Worm (Caenorhabditis elegans) whole organism, L4 larva: ENCODE data around the gene dct-15.

Experiments
- T20F7.1 ChIP-seq: fragments of 200-800 bp; sonication (Bioruptor generic); optimal IDR thresholded peaks from 2 replicates; lab custom pipeline; 2018; ENCODE audit warnings: mild to moderate bottlenecking, missing genetic modification characterization, missing compliant biosample characterization
- Y105C5A.15 ChIP-seq: fragments of 200-800 bp; sonication (Bioruptor generic); IDR thresholded peaks from 2 replicates; pipeline ENCODE4 v1.3.6; 2022; ENCODE audit warnings: missing genetic modification characterization, missing compliant biosample characterization
- Y48G9A.11 ChIP-seq: fragments of 200-800 bp; sonication (Bioruptor generic); IDR thresholded peaks from 2 replicates; pipeline ENCODE4 v1.3.6; 2022; ENCODE audit warnings: missing genetic modification reagents, missing genetic modification characterization, missing compliant biosample characterization
- Y75B8A.6 ChIP-seq: fragments of 200-800 bp; sonication (Bioruptor generic); IDR thresholded peaks from 2 replicates; pipeline ENCODE4 v1.3.6; 2022; ENCODE audit warnings: missing genetic modification reagents, missing genetic modification characterization, missing compliant biosample characterization
- ZK337.2 ChIP-seq: fragments of 200-800 bp; sonication (Bioruptor generic); IDR thresholded peaks from 2 replicates; pipeline ENCODE4 v1.3.6; 2022; ENCODE audit warnings: missing genetic modification reagents, missing genetic modification characterization, missing compliant biosample characterization
- ZK546.5 ChIP-seq, 2 experiments: sonication (generic microtip); optimal IDR thresholded peaks; 2 replicates each; lab custom pipeline; 2017; ENCODE audit warnings: missing biosample characterization in 2 of 2, missing genetic modification characterization in 2 of 2
- aha-1 ChIP-seq: fragments of 150-350 bp; peaks from one replicate; lab custom pipeline; 2014; ENCODE audit warnings: missing biosample characterization, missing genetic modification characterization
- arid-1 ChIP-seq: fragments of 200-800 bp; sonication (Bioruptor generic); conservative IDR thresholded peaks from 2 replicates; pipeline ENCODE4 v1.3.6; 2022; ENCODE audit warnings: missing genetic modification reagents, missing genetic modification characterization, missing compliant biosample characterization
- attf-4 ChIP-seq: sonication (generic microtip); optimal IDR thresholded peaks from 3 replicates; lab custom pipeline; 2017; ENCODE audit warnings: missing biosample characterization, missing genetic modification characterization
- ces-1 ChIP-seq: fragments of 150-350 bp; sonication (generic microtip); optimal IDR thresholded peaks from 4 replicates; lab custom pipeline; 2014; ENCODE audit warnings: missing biosample characterization, missing genetic modification reagents, missing genetic modification characterization
- daf-19 ChIP-seq: fragments of 200-800 bp; sonication (Bioruptor generic); conservative IDR thresholded peaks from 2 replicates; pipeline ENCODE4 v1.3.6; 2022; ENCODE audit warnings: missing genetic modification characterization, missing compliant biosample characterization
- daf-8 ChIP-seq: fragments of 200-800 bp; sonication (Bioruptor generic); IDR thresholded peaks from 2 replicates; pipeline ENCODE4 v1.3.6; 2022; ENCODE audit warnings: missing genetic modification characterization, missing compliant biosample characterization
- dmd-6 ChIP-seq: fragments of 200-800 bp; sonication (Bioruptor generic); IDR thresholded peaks from 2 replicates; pipeline ENCODE4 v1.3.6; 2022; ENCODE audit warnings: missing genetic modification reagents, missing genetic modification characterization, missing compliant biosample characterization
- dve-1 ChIP-seq: sonication (generic microtip); optimal IDR thresholded peaks from 2 replicates; lab custom pipeline; 2017; ENCODE audit warnings: antibody characterized with exemption, mild to moderate bottlenecking, missing genetic modification characterization, missing compliant biosample characterization; ENCODE audit not compliant: insufficient read depth
- fos-1 ChIP-seq: fragments of 150-350 bp; optimal IDR thresholded peaks from 2 replicates; lab custom pipeline; 2014; ENCODE audit warnings: missing biosample characterization, missing genetic modification characterization
- hmg-1.1 ChIP-seq: fragments of 200-800 bp; sonication (Bioruptor generic); IDR thresholded peaks from 2 replicates; pipeline ENCODE4 v1.3.6; 2022; ENCODE audit warnings: missing genetic modification reagents, missing genetic modification characterization, missing compliant biosample characterization
- lin-29 ChIP-seq: fragments of 200-800 bp; sonication (Bioruptor generic); IDR thresholded peaks from 2 replicates; pipeline ENCODE4 v1.3.6; 2022; ENCODE audit warnings: missing genetic modification reagents, missing genetic modification characterization, missing compliant biosample characterization
- madf-9 ChIP-seq: fragments of 200-800 bp; sonication (Bioruptor generic); conservative IDR thresholded peaks from 2 replicates; pipeline ENCODE4 v1.3.6; 2022; ENCODE audit warnings: missing genetic modification reagents, missing genetic modification characterization, missing compliant biosample characterization
- mxl-2 ChIP-seq: fragments of 200-800 bp; sonication (Bioruptor generic); conservative IDR thresholded peaks from 2 replicates; pipeline ENCODE4 v1.3.6; 2022; ENCODE audit warnings: missing genetic modification reagents, missing genetic modification characterization, missing compliant biosample characterization
- mxl-3 ChIP-seq: fragments of 200-800 bp; sonication (Bioruptor generic); optimal IDR thresholded peaks from 2 replicates; lab custom pipeline; 2018; ENCODE audit warnings: mild to moderate bottlenecking, missing genetic modification characterization, missing compliant biosample characterization
- nhr-102 ChIP-seq: sonication (generic microtip); optimal IDR thresholded peaks from 2 replicates; lab custom pipeline; 2016; ENCODE audit warnings: mild to moderate bottlenecking, missing genetic modification characterization, moderate library complexity, missing compliant biosample characterization
- nhr-237 ChIP-seq: sonication (generic microtip); optimal IDR thresholded peaks from 2 replicates; lab custom pipeline; 2017; ENCODE audit warnings: missing biosample characterization, missing genetic modification characterization
- nhr-25 ChIP-seq: sonication (generic microtip); optimal IDR thresholded peaks from 2 replicates; lab custom pipeline; 2017; ENCODE audit warnings: missing genetic modification characterization, mild to moderate bottlenecking, missing compliant biosample characterization, antibody characterized with exemption, moderate library complexity, borderline replicate concordance; ENCODE audit not compliant: insufficient read depth
- nhr-28 ChIP-seq: fragments of 150-350 bp; optimal IDR thresholded peaks from 2 replicates; lab custom pipeline; 2014; ENCODE audit warnings: missing biosample characterization, missing genetic modification characterization
- rbr-2 ChIP-seq: sonication (generic microtip); optimal IDR thresholded peaks from 2 replicates; lab custom pipeline; 2016; ENCODE audit warnings: missing genotype, missing genetic modification characterization, missing compliant biosample characterization
- sdz-12 ChIP-seq: fragments of 200-800 bp; sonication (Bioruptor generic); optimal IDR thresholded peaks from 2 replicates; lab custom pipeline; 2018; ENCODE audit warnings: mild to moderate bottlenecking, missing genetic modification characterization, missing compliant biosample characterization
- set-16 ChIP-seq: fragments of 200-800 bp; sonication (Bioruptor generic); IDR thresholded peaks from 2 replicates; pipeline ENCODE4 v1.3.6; 2022; ENCODE audit warnings: missing genetic modification reagents, missing genetic modification characterization, missing compliant biosample characterization
- skn-1 ChIP-seq: fragments of 150-350 bp; optimal IDR thresholded peaks from 2 replicates; lab custom pipeline; 2014; ENCODE audit warnings: missing biosample characterization, missing genetic modification characterization
- spr-1 ChIP-seq: sonication (generic microtip); optimal IDR thresholded peaks from 2 replicates; lab custom pipeline; 2016; ENCODE audit warnings: mild to moderate bottlenecking, missing genetic modification characterization, missing compliant biosample characterization
- unc-130 ChIP-seq: sonication (generic microtip); optimal IDR thresholded peaks from 2 replicates; lab custom pipeline; 2016; ENCODE audit warnings: missing genetic modification reagents, missing genetic modification characterization, missing compliant biosample characterization
- unc-39 ChIP-seq: sonication (generic microtip); optimal IDR thresholded peaks from 2 replicates; lab custom pipeline; 2017; ENCODE audit warnings: missing biosample characterization, missing genetic modification characterization
- unc-62 ChIP-seq, 3 experiments: fragments of 150-350 bp in 1 of 3; sonication (generic microtip); optimal IDR thresholded peaks in 2 of 3; peaks in 1 of 3; 1 replicate in 1 of 3; 2 replicates in 2 of 3; lab custom pipeline; 2014 to 2017; ENCODE audit warnings: missing biosample characterization in 3 of 3, missing genetic modification characterization in 3 of 3, missing genetic modification reagents in 3 of 3, missing genotype in 1 of 3
- zip-11 ChIP-seq: fragments of 200-800 bp; sonication (Bioruptor generic); IDR thresholded peaks from 2 replicates; pipeline ENCODE4 v1.3.6; 2022; ENCODE audit warnings: missing genetic modification characterization, missing compliant biosample characterization
- ztf-7 ChIP-seq: fragments of 150-350 bp; optimal IDR thresholded peaks from 2 replicates; lab custom pipeline; 2014; ENCODE audit warnings: missing biosample characterization, missing genetic modification characterization

The dct-15 gene

DNA sequence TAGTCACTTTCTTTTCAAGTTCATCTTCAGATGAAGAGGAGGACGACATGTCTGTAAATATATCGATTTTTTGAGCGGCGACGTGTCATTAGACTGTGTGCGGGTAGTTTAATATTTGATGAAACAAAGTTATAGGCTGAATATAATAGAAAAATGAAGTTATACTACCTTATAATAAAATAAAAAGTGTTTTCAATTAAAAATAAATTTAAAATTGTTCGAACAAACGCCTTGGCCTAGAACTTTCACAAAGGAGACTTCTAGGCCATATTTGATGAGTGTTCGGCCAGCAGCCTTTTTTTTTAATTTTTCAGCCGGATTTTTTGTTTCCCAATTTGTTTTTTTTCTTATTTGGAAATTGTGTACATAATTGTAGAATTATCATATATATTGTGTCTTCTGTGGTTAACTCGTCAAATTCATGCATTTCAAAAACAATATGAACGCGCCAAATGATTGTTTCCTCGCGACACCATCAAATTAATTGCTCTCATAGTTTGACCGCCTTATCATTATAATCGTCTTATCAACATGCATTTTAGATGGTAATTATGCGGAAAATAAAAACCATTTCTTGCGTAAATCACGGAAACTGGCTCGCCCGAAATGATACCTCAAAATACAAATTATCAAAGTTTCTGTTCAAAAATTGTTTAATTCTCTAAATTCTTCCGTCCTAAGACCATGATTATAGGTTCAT is 13.1 kb downstream of the dct-15 start, which contains the start of gene T13F2.2 (continued):
- TF ChIP-seq arid-1 (GFP tag; lab: Robert Waterston, UW) (no peak), T20F7.1 (GFP tag; lab: Kevin White, UChicago) (no peak), nhr-102 (tag; lab: Kevin White, UChicago) (no peak), attf-4 (no peak), skn-1 (tag; lab: Kevin White, UChicago) (no peak)

DNA sequence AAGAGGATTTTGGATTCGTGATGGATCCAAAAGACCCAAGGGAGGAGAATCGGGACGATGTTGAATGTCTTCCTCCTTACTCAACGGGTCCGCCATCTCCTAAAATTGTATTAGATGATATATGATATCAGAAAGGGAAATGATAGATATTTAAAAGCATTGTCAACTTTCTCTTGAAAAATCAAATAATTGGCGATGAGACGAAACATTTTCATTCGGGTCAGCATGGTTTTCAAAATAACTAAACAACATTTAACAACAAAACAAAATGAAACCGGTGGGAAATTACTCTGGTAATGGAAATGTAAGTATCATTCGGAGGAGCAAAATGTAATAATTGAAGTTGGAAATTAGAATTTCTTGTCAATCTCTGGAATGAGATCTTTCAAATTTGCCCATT is 14.0 kb downstream of the dct-15 start, which contains the start of gene pis-1:
Gene pis-1 (minus strand): TSS at position 101 of the 400 bp plus-strand sequence.
- TF ChIP-seq Y75B8A.6 (GFP tag; lab: Robert Waterston, UW) (no peak), ZK546.5 (tag; optimal IDR thresholded peaks at IDR 0.05; lab: Kevin White, UChicago) (no peak), ztf-7 (tag; lab: Kevin White, UChicago) (no peak), mxl-3 (GFP tag; lab: Kevin White, UChicago) (no peak), zip-11 (GFP tag; lab: Robert Waterston, UW) (no peak), unc-39 (tag; lab: Kevin White, UChicago) (no peak), daf-8 (no peak), hmg-1.1 (no peak), spr-1 (tag; lab: Kevin White, UChicago) (no peak), nhr-237 (no peak), dve-1 (tag; lab: Kevin White, UChicago) (no peak), mxl-2 (GFP tag; lab: Robert Waterston, UW) (no peak), sdz-12 (no peak)

DNA sequence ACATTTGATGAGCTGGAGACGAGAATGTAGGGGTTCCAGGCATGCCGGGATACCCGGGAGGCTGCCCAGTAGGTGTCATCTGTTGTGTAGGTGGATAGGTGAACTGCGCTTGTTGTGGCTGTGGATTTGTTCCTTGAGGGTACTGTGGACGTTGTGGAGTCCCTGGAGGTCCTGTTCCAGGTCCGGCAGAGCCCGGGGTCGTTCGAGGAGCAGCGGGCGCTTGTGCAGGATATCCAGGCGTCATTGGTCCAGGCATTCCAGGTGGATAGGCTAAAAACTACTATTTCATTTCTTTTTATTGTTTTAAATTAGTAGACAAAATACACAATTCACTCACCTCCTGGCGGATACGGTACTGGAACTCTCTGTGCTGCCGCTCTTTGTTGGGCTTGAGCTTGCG is 15.3 kb downstream of the dct-15 start:
- peak; percentile 52 for TF ChIP-seq aha-1 (tag; lab: Kevin White, UChicago)
- TF ChIP-seq set-16 (GFP tag; lab: Robert Waterston, UW), result peak; percentile 65
- TF ChIP-seq ztf-7 (tag; lab: Kevin White, UChicago), result no peak

DNA sequence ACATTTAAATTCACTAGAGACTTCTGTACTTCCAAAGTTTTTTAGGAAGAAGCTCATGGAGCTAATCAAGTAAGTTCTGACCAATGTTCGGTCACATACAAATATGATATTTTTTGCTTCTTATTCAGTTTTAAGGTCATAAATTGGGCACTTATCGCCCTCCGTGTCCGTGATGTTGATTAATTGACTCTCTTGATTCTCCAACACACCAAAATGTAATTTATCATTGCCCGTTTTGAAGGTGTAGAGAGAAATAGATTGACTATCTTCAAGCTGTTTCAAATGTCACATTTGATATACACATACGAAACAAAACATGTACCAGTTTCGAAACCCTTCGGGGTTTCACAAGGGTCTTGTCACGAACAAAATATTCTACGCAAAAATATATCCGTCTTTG is 19.8 kb downstream of the dct-15 start:
- TF ChIP-seq nhr-25 (tag; lab: Kevin White, UChicago) (no peak), dmd-6 (GFP tag; lab: Robert Waterston, UW) (no peak), nhr-28 (tag; lab: Kevin White, UChicago) (peak; percentile 50), ZK337.2 (GFP tag; lab: Robert Waterston, UW) (no peak), unc-130 (GFP tag; lab: Kevin White, UChicago) (no peak), daf-19 (no peak), Y48G9A.11 (no peak), lin-29 (GFP tag; lab: Robert Waterston, UW) (no peak), ces-1 (no peak), Y105C5A.15 (GFP tag; lab: Robert Waterston, UW) (no peak), skn-1 (tag; lab: Kevin White, UChicago) (no peak), fos-1 (tag; lab: Kevin White, UChicago) (no peak), madf-9 (GFP tag; lab: Robert Waterston, UW) (no peak), rbr-2 (tag; lab: Kevin White, UChicago) (no peak), nhr-102 (tag; lab: Kevin White, UChicago) (no peak), unc-62 (GFP tag; optimal IDR thresholded peaks at IDR 0.05 in 1 of 2; lab: Kevin White, UChicago) (peak in 1 of 2 experiments; percentile 91), unc-62 (tag; optimal IDR thresholded peaks at IDR 0.05; lab: Kevin White, UChicago) (no peak)
